Worm (Caenorhabditis elegans) whole organism, young adult: Measurements from ENCODE around the gene irld-36.

Experiments
- B0035.1 ChIP-seq: sonication (generic microtip); optimal IDR thresholded peaks from 2 replicates; lab custom pipeline; 2016; ENCODE audit warnings: missing genetic modification characterization, mild to moderate bottlenecking, missing compliant biosample characterization, missing genotype, missing genetic modification reagents
- C06A6.2 ChIP-seq: fragments of 200-800 bp; sonication (Bioruptor generic); conservative IDR thresholded peaks from 2 replicates; pipeline ENCODE4 v1.3.6; 2022; ENCODE audit warnings: missing genetic modification characterization, missing compliant biosample characterization
- C17E4.6 ChIP-seq: fragments of 200-800 bp; sonication (Bioruptor generic); IDR thresholded peaks from 2 replicates; pipeline ENCODE4 v1.3.6; 2022; ENCODE audit warnings: missing genetic modification reagents, missing genetic modification characterization, missing compliant biosample characterization
- D2030.7 ChIP-seq: fragments of 200-800 bp; sonication (Bioruptor generic); IDR thresholded peaks from 2 replicates; pipeline ENCODE4 v1.3.6; 2022; ENCODE audit warnings: missing genetic modification reagents, missing genetic modification characterization, missing compliant biosample characterization
- F37B4.10 ChIP-seq: fragments of 200-800 bp; sonication (Bioruptor generic); IDR thresholded peaks from 2 replicates; pipeline ENCODE4 v1.3.6; 2022; ENCODE audit warnings: missing genetic modification characterization, missing compliant biosample characterization
- F57A8.1 ChIP-seq: fragments of 200-800 bp; sonication (Bioruptor generic); optimal IDR thresholded peaks from 2 replicates; lab custom pipeline; 2018; ENCODE audit warnings: mild to moderate bottlenecking, missing genetic modification characterization, moderate library complexity, missing compliant biosample characterization
- K12H6.12 ChIP-seq: fragments of 200-800 bp; sonication (Bioruptor generic); optimal IDR thresholded peaks from 2 replicates; lab custom pipeline; 2018; ENCODE audit warnings: mild to moderate bottlenecking, missing genetic modification characterization, missing compliant biosample characterization
- Y56A3A.18 ChIP-seq: fragments of 200-800 bp; sonication (Bioruptor generic); IDR thresholded peaks from 2 replicates; pipeline ENCODE4 v1.3.6; 2022; ENCODE audit warnings: missing genetic modification reagents, missing genetic modification characterization, missing compliant biosample characterization
- Y79H2A.3 ChIP-seq: fragments of 200-800 bp; sonication (Bioruptor generic); conservative IDR thresholded peaks from 2 replicates; pipeline ENCODE4 v1.3.6; 2022; ENCODE audit warnings: missing genetic modification reagents, missing genetic modification characterization, missing compliant biosample characterization
- ama-1 ChIP-seq, 3 experiments: fragments of 150-350 bp in 1 of 3; sonication (generic microtip) in 2 of 3; optimal IDR thresholded peaks; 2 replicates each; lab custom pipeline; 2014 to 2018; ENCODE audit warnings: missing biosample characterization in 2 of 3, missing genetic modification characterization in 2 of 3, missing genetic modification reagents in 2 of 3
- aptf-3 ChIP-seq: fragments of 200-800 bp; sonication (Bioruptor generic); IDR thresholded peaks from 2 replicates; pipeline ENCODE4 v1.3.6; 2022; ENCODE audit warnings: missing genetic modification characterization, missing compliant biosample characterization
- bed-1 ChIP-seq: fragments of 200-800 bp; sonication (Bioruptor generic); IDR thresholded peaks from 2 replicates; pipeline ENCODE4 v1.3.6; 2022; ENCODE audit warnings: missing genetic modification reagents, missing genetic modification characterization, missing compliant biosample characterization
- ccch-3 ChIP-seq: fragments of 200-800 bp; sonication (Bioruptor generic); optimal IDR thresholded peaks from 2 replicates; lab custom pipeline; 2018; ENCODE audit warnings: mild to moderate bottlenecking, missing genetic modification characterization, missing compliant biosample characterization
- dox-1 ChIP-seq: fragments of 200-800 bp; sonication (Bioruptor generic); IDR thresholded peaks from 2 replicates; pipeline ENCODE4 v1.3.6; 2022; ENCODE audit warnings: missing genetic modification reagents, missing genetic modification characterization, missing compliant biosample characterization
- dpff-1 ChIP-seq: sonication (generic microtip); optimal IDR thresholded peaks from 2 replicates; lab custom pipeline; 2017; ENCODE audit warnings: mild to moderate bottlenecking, missing genetic modification characterization, missing compliant biosample characterization
- egrh-3 ChIP-seq: fragments of 200-800 bp; sonication (Bioruptor generic); IDR thresholded peaks from 2 replicates; pipeline ENCODE4 v1.3.6; 2022; ENCODE audit warnings: missing genetic modification reagents, missing genetic modification characterization, missing compliant biosample characterization
- fkh-3 ChIP-seq: sonication (generic microtip); optimal IDR thresholded peaks from 2 replicates; lab custom pipeline; 2016; ENCODE audit warnings: mild to moderate bottlenecking, missing genetic modification characterization, missing compliant biosample characterization
- hrde-1 ChIP-seq: sonication (generic microtip); optimal IDR thresholded peaks from 2 replicates; lab custom pipeline; 2016; ENCODE audit warnings: missing genetic modification characterization, mild to moderate bottlenecking, missing compliant biosample characterization, moderate library complexity, missing genotype, missing genetic modification reagents, borderline replicate concordance
- hsf-1 ChIP-seq: fragments of 200-800 bp; sonication (Bioruptor generic); IDR thresholded peaks from 2 replicates; pipeline ENCODE4 v1.3.6; 2022; ENCODE audit warnings: missing genetic modification reagents, missing genetic modification characterization, missing compliant biosample characterization
- let-526 ChIP-seq: fragments of 200-800 bp; sonication (Bioruptor generic); IDR thresholded peaks from 2 replicates; pipeline ENCODE4 v1.3.6; 2022; ENCODE audit warnings: missing genetic modification reagents, missing genetic modification characterization, missing compliant biosample characterization
- lsl-1 ChIP-seq: fragments of 200-800 bp; sonication (Bioruptor generic); optimal IDR thresholded peaks from 2 replicates; lab custom pipeline; 2018; ENCODE audit warnings: mild to moderate bottlenecking, missing genetic modification characterization, moderate library complexity, missing compliant biosample characterization
- madf-6 ChIP-seq: fragments of 200-800 bp; sonication (Bioruptor generic); IDR thresholded peaks from 2 replicates; pipeline ENCODE4 v1.3.6; 2022; ENCODE audit warnings: missing genetic modification reagents, missing genetic modification characterization, missing compliant biosample characterization
- nhr-179 ChIP-seq: sonication (generic microtip); optimal IDR thresholded peaks from 2 replicates; lab custom pipeline; 2016; ENCODE audit warnings: mild to moderate bottlenecking, missing genetic modification characterization, missing compliant biosample characterization
- nhr-80 ChIP-seq: sonication (generic microtip); optimal IDR thresholded peaks from 2 replicates; lab custom pipeline; 2016; ENCODE audit warnings: missing genetic modification characterization, missing compliant biosample characterization
- pha-4 ChIP-seq: fragments of 150-350 bp; sonication (generic microtip); optimal IDR thresholded peaks from 2 replicates; lab custom pipeline; 2014; ENCODE audit warnings: missing biosample characterization, missing genetic modification reagents, missing genetic modification characterization
- rec-8 ChIP-seq, 2 experiments: sonication (generic microtip); optimal IDR thresholded peaks; 2 replicates each; lab custom pipeline; 2016; ENCODE audit warnings: mild to moderate bottlenecking in 2 of 2, missing genetic modification characterization in 2 of 2, missing genetic modification reagents in 2 of 2, missing genotype in 2 of 2, missing biosample characterization in 1 of 2, missing compliant biosample characterization in 1 of 2, moderate library complexity in 1 of 2
- rpc-1 ChIP-seq, 2 experiments: fragments of 150-350 bp in 1 of 2; sonication (generic microtip) in 1 of 2; optimal IDR thresholded peaks; 2 replicates each; lab custom pipeline; 2014 to 2018; ENCODE audit warnings: missing biosample characterization in 1 of 2, missing genetic modification characterization in 1 of 2, missing genetic modification reagents in 1 of 2, missing genotype in 1 of 2
- snpc-1.1 ChIP-seq: sonication (generic microtip); optimal IDR thresholded peaks from 2 replicates; lab custom pipeline; 2017; ENCODE audit warnings: missing genetic modification characterization, mild to moderate bottlenecking, missing compliant biosample characterization, antibody characterized with exemption, moderate library complexity, missing genotype, missing genetic modification reagents; ENCODE audit not compliant: insufficient read depth
- snpc-4 ChIP-seq, 5 experiments: fragments of 150-350 bp in 1 of 5; sonication (generic microtip) in 4 of 5; optimal IDR thresholded peaks; 2 replicates each; lab custom pipeline; 2014 to 2018; ENCODE audit warnings: missing genetic modification characterization in 5 of 5, missing biosample characterization in 3 of 5, antibody characterized with exemption in 2 of 5, mild to moderate bottlenecking in 2 of 5, missing compliant biosample characterization in 2 of 5, missing genotype in 2 of 5, moderate library complexity in 2 of 5, missing genetic modification reagents in 1 of 5
- somi-1 ChIP-seq: fragments of 200-800 bp; sonication (Bioruptor generic); optimal IDR thresholded peaks from 2 replicates; lab custom pipeline; 2018; ENCODE audit warnings: mild to moderate bottlenecking, missing genetic modification characterization, missing compliant biosample characterization
- tbx-9 ChIP-seq: sonication (generic microtip); optimal IDR thresholded peaks from 2 replicates; lab custom pipeline; 2016; ENCODE audit warnings: borderline replicate concordance, missing genetic modification characterization, inconsistent platforms, missing compliant biosample characterization
- zfh-2 ChIP-seq: fragments of 200-800 bp; sonication (Bioruptor generic); conservative IDR thresholded peaks from 2 replicates; pipeline ENCODE4 v1.3.6; 2022; ENCODE audit warnings: missing genetic modification reagents, missing genetic modification characterization, missing compliant biosample characterization
- ztf-25 ChIP-seq: fragments of 200-800 bp; sonication (Bioruptor generic); IDR thresholded peaks from 2 replicates; pipeline ENCODE4 v1.3.6; 2022; ENCODE audit warnings: missing genetic modification reagents, missing genetic modification characterization, missing compliant biosample characterization
- ztf-3 ChIP-seq: fragments of 200-800 bp; sonication (Bioruptor generic); optimal IDR thresholded peaks from 2 replicates; lab custom pipeline; 2018; ENCODE audit warnings: mild to moderate bottlenecking, missing genetic modification characterization, missing compliant biosample characterization
- ztf-6 ChIP-seq: fragments of 200-800 bp; sonication (Bioruptor generic); IDR thresholded peaks from 2 replicates; pipeline ENCODE4 v1.3.6; 2022; ENCODE audit warnings: missing genetic modification reagents, missing genetic modification characterization, missing compliant biosample characterization

Gene irld-36

DNA sequence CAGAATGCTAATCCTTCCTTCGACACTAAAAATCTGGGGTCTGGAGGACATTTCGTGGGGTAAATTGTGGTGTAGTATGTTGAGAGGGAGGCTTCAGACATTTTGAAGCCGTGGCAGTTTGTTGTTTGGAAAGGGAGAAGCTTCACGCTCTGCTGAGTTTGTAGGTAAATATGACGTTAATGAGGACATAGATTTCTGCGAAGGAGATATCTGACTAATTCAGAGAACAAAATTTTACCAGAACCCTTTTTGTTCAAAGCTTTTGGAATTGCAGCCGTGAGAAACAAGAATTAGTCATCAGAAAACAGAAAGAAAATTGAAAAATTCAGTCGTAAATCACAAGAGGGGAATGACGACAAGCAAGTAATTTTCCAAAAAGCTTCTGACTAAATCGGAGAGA, 38.7 kb upstream of the irld-36 start, which contains the start of gene srh-72 (continued):
- TF ChIP-seq hrde-1 (tag; lab: Kevin White, UChicago) (no peak), tbx-9 (tag; lab: Kevin White, UChicago) (no peak)
- TF ChIP-seq, all 124 proteins: peak for 0

DNA sequence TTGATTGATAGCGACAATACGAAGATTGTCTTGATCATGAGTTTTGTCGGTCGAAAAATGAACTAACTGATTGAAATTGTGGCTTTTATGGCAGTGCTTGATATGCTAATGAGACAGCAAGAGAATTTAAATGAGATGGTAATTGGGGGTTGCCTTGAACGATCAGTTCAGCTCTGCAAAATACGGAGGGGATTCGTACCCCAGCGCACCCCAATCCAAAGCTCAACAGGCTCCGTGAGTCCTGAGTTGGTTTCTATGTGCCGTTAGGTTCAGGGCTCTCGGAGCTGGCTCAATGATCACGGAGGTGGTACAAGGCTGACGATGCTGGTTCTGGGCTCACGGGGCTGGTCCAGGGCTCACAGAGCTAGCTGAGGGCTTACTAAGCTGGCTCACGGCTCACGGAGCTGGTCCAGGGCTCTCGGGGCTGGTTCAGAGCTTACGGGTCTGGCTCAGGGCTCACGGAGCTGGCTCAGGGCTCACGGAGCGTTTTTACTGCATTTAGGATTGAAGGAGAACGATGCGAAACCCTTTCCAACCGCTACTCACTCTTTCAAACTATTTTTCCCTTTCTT, 34.3 kb upstream of the irld-36 start, which contains the start of gene ZC204.6:
Gene ZC204.6, minus strand, starts transcription at position 51 of the 572 bp plus-strand sequence.
- TF ChIP-seq zfh-2 (GFP tag; lab: Robert Waterston, UW) (peak; percentile 84), rpc-1 (optimal IDR thresholded peaks at IDR 0.05; lab: Kevin White, UChicago) (no peak), rpc-1 (tag; optimal IDR thresholded peaks at IDR 0.05; lab: Kevin White, UChicago) (no peak), fkh-3 (tag; lab: Kevin White, UChicago) (no peak)

DNA sequence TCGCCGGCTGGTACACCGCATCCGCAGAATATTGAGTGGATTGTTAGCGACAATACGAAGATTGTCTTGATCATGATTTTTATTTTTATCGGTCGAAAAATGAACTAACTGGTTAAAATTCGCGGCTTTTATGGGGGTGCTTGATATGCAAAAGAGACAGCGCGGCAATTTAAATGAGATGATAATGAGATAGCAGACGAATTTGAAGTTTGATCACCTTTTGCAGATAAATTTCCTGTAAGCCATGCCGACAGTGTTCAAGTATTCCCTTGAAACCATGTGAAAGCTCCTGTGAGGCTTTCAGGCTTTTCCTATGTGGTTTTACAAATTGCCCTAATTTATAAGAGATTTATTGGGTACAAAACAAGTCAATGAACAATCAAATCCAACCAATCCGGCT, 33.0 kb upstream of the irld-36 start, which contains the start of gene ZC204.17:
Gene ZC204.17, minus strand, starts transcription at position 101 of the 400 bp plus-strand sequence.
- TF ChIP-seq let-526 (GFP tag; lab: Robert Waterston, UW) = no peak
- no peak for TF ChIP-seq lsl-1 (GFP tag; lab: Kevin White, UChicago)
- TF ChIP-seq B0035.1 = no peak
- no peak for TF ChIP-seq hsf-1 (GFP tag; lab: Robert Waterston, UW)
- no peak for TF ChIP-seq ztf-3 (GFP tag; lab: Kevin White, UChicago)
- TF ChIP-seq F37B4.10 (GFP tag; lab: Robert Waterston, UW) = no peak
- TF ChIP-seq nhr-179 (tag; lab: Kevin White, UChicago) = no peak
- no peak for TF ChIP-seq somi-1
- TF ChIP-seq ama-1 (optimal IDR thresholded peaks at IDR 0.05; lab: Kevin White, UChicago) = no peak
- no peak for TF ChIP-seq ama-1 (GFP tag; optimal IDR thresholded peaks at IDR 0.05; lab: Kevin White, UChicago)
- no peak for TF ChIP-seq ztf-6 (GFP tag; lab: Robert Waterston, UW)
- no peak for TF ChIP-seq pha-4 (tag; lab: Kevin White, UChicago)
- no peak for TF ChIP-seq aptf-3 (GFP tag; lab: Robert Waterston, UW)
- TF ChIP-seq egrh-3 (GFP tag; lab: Robert Waterston, UW) = no peak
- no peak for TF ChIP-seq K12H6.12
- no peak for TF ChIP-seq rec-8 (tag; optimal IDR thresholded peaks at IDR 0.05; lab: Kevin White, UChicago)
- TF ChIP-seq nhr-80 (tag; lab: Kevin White, UChicago) = no peak
- no peak for TF ChIP-seq F57A8.1 (GFP tag; lab: Kevin White, UChicago)

DNA sequence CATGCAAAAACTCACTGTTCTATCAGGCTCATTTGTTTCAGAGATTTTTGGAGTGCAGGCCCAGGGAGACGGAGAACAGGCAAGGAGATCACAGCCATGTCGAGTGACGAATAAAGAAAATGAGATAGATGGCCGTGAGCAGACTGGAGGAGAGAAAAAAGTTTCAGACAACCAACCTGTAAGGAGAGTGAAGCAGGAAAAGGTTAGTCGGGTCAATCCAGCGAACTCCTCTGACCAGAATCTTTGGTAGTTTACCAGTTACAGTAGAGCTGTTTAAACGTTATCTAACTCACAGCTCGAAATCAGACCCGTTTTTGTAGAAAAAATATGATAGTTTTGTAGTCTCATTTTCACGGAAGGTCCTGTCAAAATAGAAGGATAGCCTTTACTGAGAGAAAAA, 30.4 kb upstream of the irld-36 start, which contains the start of gene fbxb-21:
Gene fbxb-21, minus strand, starts transcription at position 101 of the 400 bp plus-strand sequence.
- no peak for TF ChIP-seq C06A6.2 (GFP tag; lab: Robert Waterston, UW)
- no peak for TF ChIP-seq ztf-25 (GFP tag; lab: Robert Waterston, UW)
- TF ChIP-seq snpc-4 (GFP tag; optimal IDR thresholded peaks at IDR 0.05; lab: Kevin White, UChicago) = no peak
- no peak for TF ChIP-seq snpc-4 (tag; optimal IDR thresholded peaks at IDR 0.05; lab: Kevin White, UChicago)
- TF ChIP-seq madf-6 (GFP tag; lab: Robert Waterston, UW) = no peak
- no peak for TF ChIP-seq Y79H2A.3 (GFP tag; lab: Robert Waterston, UW)
- TF ChIP-seq ztf-3 (GFP tag; lab: Kevin White, UChicago) = no peak
- TF ChIP-seq hsf-1 (GFP tag; lab: Robert Waterston, UW) = no peak
- no peak for TF ChIP-seq bed-1 (GFP tag; lab: Robert Waterston, UW)
- TF ChIP-seq Y56A3A.18 (GFP tag; lab: Robert Waterston, UW) = no peak
- TF ChIP-seq F37B4.10 (GFP tag; lab: Robert Waterston, UW) = no peak
- no peak for TF ChIP-seq dpff-1 (tag; lab: Kevin White, UChicago)
- TF ChIP-seq snpc-1.1 = no peak
- TF ChIP-seq C17E4.6 (GFP tag; lab: Robert Waterston, UW) = no peak
- no peak for TF ChIP-seq ccch-3 (GFP tag; lab: Kevin White, UChicago)
- TF ChIP-seq dox-1 (GFP tag; lab: Robert Waterston, UW) = no peak
- no peak for TF ChIP-seq D2030.7 (GFP tag; lab: Robert Waterston, UW)
- TF ChIP-seq B0035.1 = no peak
- TF ChIP-seq nhr-179 (tag; lab: Kevin White, UChicago) = no peak
